Worm (Caenorhabditis elegans) whole organism, young adult: ENCODE data around the gene F44E7.7.

Experiments
- B0336.3 ChIP-seq: fragments of 200-800 bp; sonication (Bioruptor generic); IDR thresholded peaks from 2 replicates; pipeline ENCODE4 v1.3.6; 2022; ENCODE audit warnings: missing genetic modification characterization, missing compliant biosample characterization
- C06A6.2 ChIP-seq: fragments of 200-800 bp; sonication (Bioruptor generic); conservative IDR thresholded peaks from 2 replicates; pipeline ENCODE4 v1.3.6; 2022; ENCODE audit warnings: missing genetic modification characterization, missing compliant biosample characterization
- F10E7.11 ChIP-seq: sonication (generic microtip); optimal IDR thresholded peaks from 2 replicates; lab custom pipeline; 2017; ENCODE audit warnings: mild to moderate bottlenecking, missing genetic modification characterization, moderate library complexity, missing compliant biosample characterization
- F23B12.7 ChIP-seq: sonication (generic microtip); optimal IDR thresholded peaks from 2 replicates; lab custom pipeline; 2017; ENCODE audit warnings: missing genetic modification characterization, mild to moderate bottlenecking, missing compliant biosample characterization, antibody characterized with exemption, moderate library complexity; ENCODE audit not compliant: insufficient read depth
- F37B4.10 ChIP-seq: fragments of 200-800 bp; sonication (Bioruptor generic); IDR thresholded peaks from 2 replicates; pipeline ENCODE4 v1.3.6; 2022; ENCODE audit warnings: missing genetic modification characterization, missing compliant biosample characterization
- F39B2.1 ChIP-seq: fragments of 200-800 bp; sonication (Bioruptor generic); IDR thresholded peaks from 2 replicates; pipeline ENCODE4 v1.3.6; 2022; ENCODE audit warnings: missing genetic modification reagents, missing genetic modification characterization, missing compliant biosample characterization
- F49E8.2 ChIP-seq: sonication (generic microtip); optimal IDR thresholded peaks from 3 replicates; lab custom pipeline; 2017; ENCODE audit warnings: missing genetic modification characterization, mild to moderate bottlenecking, missing compliant biosample characterization, antibody characterized with exemption, moderate library complexity; ENCODE audit not compliant: insufficient read depth
- F55B11.4 ChIP-seq: sonication (generic microtip); optimal IDR thresholded peaks from 2 replicates; lab custom pipeline; 2016; ENCODE audit warnings: missing compliant biosample characterization, missing genetic modification characterization, borderline replicate concordance; ENCODE audit not compliant: insufficient read depth
- Y53G8AR.9 ChIP-seq: fragments of 200-800 bp; sonication (Bioruptor generic); conservative IDR thresholded peaks from 2 replicates; pipeline ENCODE4 v1.3.6; 2022; ENCODE audit warnings: missing genetic modification reagents, missing genetic modification characterization, missing compliant biosample characterization
- ZK185.1 ChIP-seq: sonication (generic microtip); optimal IDR thresholded peaks from 2 replicates; lab custom pipeline; 2016; ENCODE audit warnings: mild to moderate bottlenecking, missing genetic modification characterization, missing compliant biosample characterization; ENCODE audit not compliant: poor library complexity, severe bottlenecking
- ama-1 ChIP-seq, 3 experiments: fragments of 150-350 bp in 1 of 3; sonication (generic microtip) in 2 of 3; optimal IDR thresholded peaks; 2 replicates each; lab custom pipeline; 2014 to 2018; ENCODE audit warnings: missing biosample characterization in 2 of 3, missing genetic modification characterization in 2 of 3, missing genetic modification reagents in 2 of 3
- aptf-2 ChIP-seq: fragments of 200-800 bp; sonication (Bioruptor generic); conservative IDR thresholded peaks from 2 replicates; pipeline ENCODE4 v1.3.6; 2022; ENCODE audit warnings: missing genetic modification reagents, missing genetic modification characterization, missing compliant biosample characterization
- aptf-3 ChIP-seq: fragments of 200-800 bp; sonication (Bioruptor generic); IDR thresholded peaks from 2 replicates; pipeline ENCODE4 v1.3.6; 2022; ENCODE audit warnings: missing genetic modification characterization, missing compliant biosample characterization
- atf-7 ChIP-seq: sonication (generic microtip); optimal IDR thresholded peaks from 2 replicates; lab custom pipeline; 2017; ENCODE audit warnings: mild to moderate bottlenecking, missing genetic modification characterization, missing compliant biosample characterization
- ccch-3 ChIP-seq: fragments of 200-800 bp; sonication (Bioruptor generic); optimal IDR thresholded peaks from 2 replicates; lab custom pipeline; 2018; ENCODE audit warnings: mild to moderate bottlenecking, missing genetic modification characterization, missing compliant biosample characterization
- cebp-1 ChIP-seq, 2 experiments: fragments of 200-800 bp in 1 of 2; sonication (Bioruptor generic) in 1 of 2; sonication (generic microtip) in 1 of 2; IDR thresholded peaks in 1 of 2; optimal IDR thresholded peaks in 1 of 2; 2 replicates each; pipeline versions ENCODE4 v1.3.6 to Lab custom; 2017 to 2022; ENCODE audit warnings: missing compliant biosample characterization in 2 of 2, missing genetic modification characterization in 2 of 2, mild to moderate bottlenecking in 1 of 2, missing genetic modification reagents in 1 of 2, moderate library complexity in 1 of 2
- ceh-27 ChIP-seq: fragments of 200-800 bp; sonication (Bioruptor generic); optimal IDR thresholded peaks from 2 replicates; lab custom pipeline; 2018; ENCODE audit warnings: mild to moderate bottlenecking, missing genetic modification characterization, moderate library complexity, missing compliant biosample characterization
- ceh-91 ChIP-seq: fragments of 200-800 bp; sonication (Bioruptor generic); IDR thresholded peaks from 2 replicates; pipeline ENCODE4 v1.3.6; 2022; ENCODE audit warnings: missing genetic modification reagents, missing genetic modification characterization, missing compliant biosample characterization
- chd-7 ChIP-seq: sonication (generic microtip); optimal IDR thresholded peaks from 2 replicates; lab custom pipeline; 2016; ENCODE audit warnings: mild to moderate bottlenecking, missing genetic modification characterization, moderate library complexity, missing compliant biosample characterization
- dox-1 ChIP-seq: fragments of 200-800 bp; sonication (Bioruptor generic); IDR thresholded peaks from 2 replicates; pipeline ENCODE4 v1.3.6; 2022; ENCODE audit warnings: missing genetic modification reagents, missing genetic modification characterization, missing compliant biosample characterization
- dpff-1 ChIP-seq: sonication (generic microtip); optimal IDR thresholded peaks from 2 replicates; lab custom pipeline; 2017; ENCODE audit warnings: mild to moderate bottlenecking, missing genetic modification characterization, missing compliant biosample characterization
- egrh-3 ChIP-seq: fragments of 200-800 bp; sonication (Bioruptor generic); IDR thresholded peaks from 2 replicates; pipeline ENCODE4 v1.3.6; 2022; ENCODE audit warnings: missing genetic modification reagents, missing genetic modification characterization, missing compliant biosample characterization
- ets-4 ChIP-seq: fragments of 200-800 bp; sonication (Bioruptor generic); optimal IDR thresholded peaks from 2 replicates; lab custom pipeline; 2018; ENCODE audit warnings: mild to moderate bottlenecking, missing genetic modification characterization, missing compliant biosample characterization
- gei-17 ChIP-seq: fragments of 200-800 bp; sonication (Bioruptor generic); optimal IDR thresholded peaks from 2 replicates; lab custom pipeline; 2018; ENCODE audit warnings: mild to moderate bottlenecking, missing genetic modification characterization, missing compliant biosample characterization
- hmg-1.2 ChIP-seq: fragments of 200-800 bp; sonication (Bioruptor generic); IDR thresholded peaks from 2 replicates; pipeline ENCODE4 v1.3.6; 2022; ENCODE audit warnings: missing genetic modification reagents, missing genetic modification characterization, missing compliant biosample characterization
- hmg-20 ChIP-seq: fragments of 200-800 bp; sonication (Bioruptor generic); IDR thresholded peaks from 2 replicates; pipeline ENCODE4 v1.3.6; 2022; ENCODE audit warnings: missing genetic modification reagents, missing genetic modification characterization, missing compliant biosample characterization
- hsf-1 ChIP-seq: fragments of 200-800 bp; sonication (Bioruptor generic); IDR thresholded peaks from 2 replicates; pipeline ENCODE4 v1.3.6; 2022; ENCODE audit warnings: missing genetic modification reagents, missing genetic modification characterization, missing compliant biosample characterization
- let-607 ChIP-seq, 2 experiments: fragments of 200-800 bp in 1 of 2; sonication (Bioruptor generic) in 1 of 2; sonication (generic microtip) in 1 of 2; optimal IDR thresholded peaks; 2 replicates each; lab custom pipeline; 2016 to 2018; ENCODE audit warnings: mild to moderate bottlenecking in 2 of 2, missing compliant biosample characterization in 2 of 2, missing genetic modification characterization in 2 of 2, moderate library complexity in 2 of 2, missing genotype in 1 of 2
- lin-40 ChIP-seq: sonication (generic microtip); optimal IDR thresholded peaks from 2 replicates; lab custom pipeline; 2016; ENCODE audit warnings: missing genetic modification characterization, mild to moderate bottlenecking, missing compliant biosample characterization, missing genotype, missing genetic modification reagents
- lin-54 ChIP-seq: fragments of 200-800 bp; sonication (Bioruptor generic); optimal IDR thresholded peaks from 2 replicates; lab custom pipeline; 2018; ENCODE audit warnings: mild to moderate bottlenecking, missing genetic modification characterization, missing compliant biosample characterization
- lir-1 ChIP-seq: fragments of 200-800 bp; sonication (Bioruptor generic); conservative IDR thresholded peaks from 2 replicates; pipeline ENCODE4 v1.3.6; 2022; ENCODE audit warnings: missing genetic modification reagents, missing genetic modification characterization, missing compliant biosample characterization
- madf-10 ChIP-seq: sonication (generic microtip); optimal IDR thresholded peaks from 2 replicates; lab custom pipeline; 2016; ENCODE audit warnings: mild to moderate bottlenecking, missing genetic modification characterization, missing compliant biosample characterization
- madf-8 ChIP-seq: fragments of 200-800 bp; sonication (Bioruptor generic); conservative IDR thresholded peaks from 2 replicates; pipeline ENCODE4 v1.3.6; 2022; ENCODE audit warnings: missing genetic modification reagents, missing genetic modification characterization, missing compliant biosample characterization
- nfyb-1 ChIP-seq: fragments of 200-800 bp; sonication (Bioruptor generic); IDR thresholded peaks from 2 replicates; pipeline ENCODE4 v1.3.6; 2022; ENCODE audit warnings: missing genetic modification reagents, missing genetic modification characterization, missing compliant biosample characterization
- nhr-80 ChIP-seq: sonication (generic microtip); optimal IDR thresholded peaks from 2 replicates; lab custom pipeline; 2016; ENCODE audit warnings: missing genetic modification characterization, missing compliant biosample characterization
- sea-2 ChIP-seq: fragments of 200-800 bp; sonication (Bioruptor generic); IDR thresholded peaks from 2 replicates; pipeline ENCODE4 v1.3.6; 2022; ENCODE audit warnings: missing genetic modification characterization, missing compliant biosample characterization
- sptf-2 ChIP-seq: fragments of 200-800 bp; sonication (Bioruptor generic); optimal IDR thresholded peaks from 2 replicates; lab custom pipeline; 2018; ENCODE audit warnings: mild to moderate bottlenecking, missing genetic modification characterization, missing compliant biosample characterization
- tbp1 ChIP-seq: fragments of 200-800 bp; sonication (Bioruptor generic); optimal IDR thresholded peaks from 2 replicates; lab custom pipeline; 2018; ENCODE audit warnings: mild to moderate bottlenecking, missing genetic modification characterization, missing compliant biosample characterization
- tbx-9 ChIP-seq: sonication (generic microtip); optimal IDR thresholded peaks from 2 replicates; lab custom pipeline; 2016; ENCODE audit warnings: borderline replicate concordance, missing genetic modification characterization, inconsistent platforms, missing compliant biosample characterization
- unc-130 ChIP-seq: sonication (generic microtip); optimal IDR thresholded peaks from 2 replicates; lab custom pipeline; 2016; ENCODE audit warnings: missing genetic modification reagents, missing genetic modification characterization, missing compliant biosample characterization

The F44E7.7 gene

DNA sequence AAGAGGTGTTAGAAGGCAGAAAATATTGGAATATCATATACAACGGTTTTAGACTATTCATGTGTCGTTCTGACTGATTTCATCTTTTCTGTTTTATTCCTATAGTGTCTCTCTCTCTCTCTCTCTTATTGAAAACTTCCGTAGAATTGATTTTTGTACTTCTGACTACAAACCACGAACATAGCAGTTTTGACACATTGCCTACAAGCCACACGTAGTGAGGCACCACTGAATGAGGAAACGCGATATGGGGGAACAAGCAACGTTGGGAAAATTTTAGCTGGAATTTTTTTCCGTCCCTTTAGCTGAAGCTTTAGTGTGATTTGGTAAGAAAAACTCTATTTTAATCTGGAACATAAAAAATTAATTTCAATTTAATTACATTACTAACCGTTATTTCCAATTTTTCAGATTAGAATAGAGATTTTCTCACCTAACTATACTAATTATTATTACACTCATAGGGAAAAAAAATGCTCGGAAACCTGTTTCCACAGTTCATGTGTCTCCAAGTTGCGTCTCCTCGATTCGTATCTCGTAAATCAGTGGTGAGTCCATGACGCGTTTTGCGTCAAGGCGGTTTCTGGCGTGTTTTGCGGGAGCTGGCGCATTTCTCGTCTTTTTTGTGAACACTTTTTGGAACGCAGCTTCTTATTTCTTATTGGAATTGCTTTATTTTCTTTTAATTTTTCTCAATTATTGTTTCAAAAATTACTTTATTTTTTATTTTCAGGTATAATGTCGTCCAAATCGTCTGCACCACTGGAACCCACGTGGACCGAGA, 5.4 kb upstream of the F44E7.7 start, which contains the start of the genes nhr-142 and F44E7.9 (continued):
- TF ChIP-seq dpff-1 (tag; lab: Kevin White, UChicago): no peak

ce11 chrV:5788650-5789049, 3.4 kb upstream of the F44E7.7 start:
- no peak for TF ChIP-seq atf-7 (tag; lab: Kevin White, UChicago)
- peak; percentile 33 for TF ChIP-seq nhr-80 (tag; lab: Kevin White, UChicago)
- no peak for TF ChIP-seq aptf-3 (GFP tag; lab: Robert Waterston, UW)
- TF ChIP-seq sea-2: no peak
- TF ChIP-seq madf-8 (GFP tag; lab: Robert Waterston, UW): no peak
- TF ChIP-seq nfyb-1 (GFP tag; lab: Robert Waterston, UW): 0 out of 2 replicates have a peak, but pooled peaks have one; percentile 41
- no peak for TF ChIP-seq F49E8.2 (tag; lab: Kevin White, UChicago)
- TF ChIP-seq dox-1: peak; percentile 35; the same call in 1 of the 2 replicates
- TF ChIP-seq hmg-1.2 (GFP tag; lab: Robert Waterston, UW): peak; percentile 26; the same call in 1 of the 2 replicates

DNA sequence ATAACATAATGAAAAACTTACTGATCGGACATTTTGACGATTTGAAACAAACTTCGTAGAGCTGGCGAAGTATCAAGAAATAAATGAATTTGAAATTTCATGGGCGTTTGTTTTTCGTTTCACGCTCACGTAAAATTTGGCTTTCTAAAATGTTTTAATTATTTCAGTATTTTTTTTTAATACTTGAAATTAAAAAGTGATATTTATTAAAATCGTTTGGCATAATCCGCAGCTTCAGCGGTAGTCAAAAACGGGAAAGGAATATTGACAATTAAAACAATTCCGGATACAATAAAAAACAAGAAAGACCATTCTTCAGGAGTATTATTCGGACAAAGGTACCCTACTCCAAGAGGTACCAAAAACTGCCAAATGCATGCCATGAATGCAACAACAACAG, 2.6 kb downstream of the F44E7.7 start, which contains the start of gene fbxa-183:
fbxa-183 (minus strand) TSS at position 101 of the 400 bp plus-strand sequence.
- TF ChIP-seq sptf-2 (GFP tag; lab: Kevin White, UChicago) (no peak), ceh-27 (GFP tag; lab: Kevin White, UChicago) (no peak), unc-130 (GFP tag; lab: Kevin White, UChicago) (no peak), F39B2.1 (GFP tag; lab: Robert Waterston, UW) (no peak), madf-10 (tag; lab: Kevin White, UChicago) (no peak), dox-1 (no peak), tbx-9 (tag; lab: Kevin White, UChicago) (no peak), gei-17 (no peak), F55B11.4 (no peak), ets-4 (GFP tag; lab: Kevin White, UChicago) (no peak), lir-1 (no peak), F49E8.2 (tag; lab: Kevin White, UChicago) (no peak), F23B12.7 (tag; lab: Kevin White, UChicago) (no peak), ceh-91 (GFP tag; lab: Robert Waterston, UW) (no peak), aptf-2 (GFP tag; lab: Robert Waterston, UW) (no peak), F37B4.10 (no peak), hsf-1 (no peak), F10E7.11 (tag; lab: Kevin White, UChicago) (no peak), ama-1 (optimal IDR thresholded peaks at IDR 0.05; lab: Kevin White, UChicago) (no peak), ama-1 (GFP tag; optimal IDR thresholded peaks at IDR 0.05; lab: Kevin White, UChicago) (no peak), lin-40 (no peak)

ce11 chrV:5780713-5781360, 4.4 kb downstream of the F44E7.7 start, which contains the start of gene F44E7.5:
Gene F44E7.5, minus strand, starts transcription at chrV:5780922.
- TF ChIP-seq ZK185.1 (tag; lab: Kevin White, UChicago) (no peak), tbp1 (GFP tag; lab: Kevin White, UChicago) (peak; percentile 36), lin-40 (peak; percentile 51), C06A6.2 (peak; percentile 66), ccch-3 (GFP tag; lab: Kevin White, UChicago) (no peak), chd-7 (tag; lab: Kevin White, UChicago) (peak; percentile 18), B0336.3 (GFP tag; lab: Robert Waterston, UW) (0 out of 2 replicates have a peak, but pooled peaks have one; percentile 41), cebp-1 (GFP tag; IDR thresholded peaks at IDR 0.05; lab: Robert Waterston, UW) (no peak; the same call in 1 of the 2 replicates), cebp-1 (tag; optimal IDR thresholded peaks at IDR 0.05; lab: Kevin White, UChicago) (peak; percentile 69), let-607 (tag; optimal IDR thresholded peaks at IDR 0.05; lab: Kevin White, UChicago) (peak in 1 of 2 experiments; percentile 60), F23B12.7 (tag; lab: Kevin White, UChicago) (peak; percentile 15), ceh-91 (GFP tag; lab: Robert Waterston, UW) (peak; percentile 24; the same call in 1 of the 2 replicates), lin-54 (GFP tag; lab: Kevin White, UChicago) (peak; percentile 5), hmg-20 (GFP tag; lab: Robert Waterston, UW) (no peak), egrh-3 (GFP tag; lab: Robert Waterston, UW) (peak; percentile 24; the same call in 1 of the 2 replicates), Y53G8AR.9 (GFP tag; lab: Robert Waterston, UW) (no peak)
